Worm (Caenorhabditis elegans): ENCODE data around the gene F48G7.10.

DNA sequence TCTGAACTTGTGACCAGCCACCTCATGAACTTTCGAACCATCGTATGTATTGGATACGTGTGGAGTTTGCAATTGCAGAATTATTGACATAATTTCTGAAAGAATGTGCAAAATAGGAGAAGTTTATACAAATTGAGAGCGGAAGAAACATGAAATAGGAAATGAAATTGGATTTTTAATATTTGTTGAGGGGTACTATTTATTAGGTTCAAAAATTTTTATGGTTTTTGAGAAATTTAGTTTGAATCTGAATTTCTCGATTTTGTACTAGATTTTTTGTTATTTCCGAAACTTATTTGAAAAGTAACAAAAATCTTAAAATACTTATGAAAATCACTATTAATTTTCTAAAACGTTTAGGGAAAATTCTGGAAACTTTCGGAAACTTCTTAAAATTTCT lies 6.2 kb downstream of the F48G7.10 start, which contains the start of gene F48G7.9:
- TF ChIP-seq ztf-11 (tag; optimal IDR thresholded peaks at IDR 0.05) (no peak), mdt-29 (GFP tag; IDR thresholded peaks at IDR 0.05) (no peak), ama-1 (optimal IDR thresholded peaks at IDR 0.05) (no peak), lsy-2 (tag; optimal IDR thresholded peaks at IDR 0.05) (no peak), nhr-11 (tag; optimal IDR thresholded peaks at IDR 0.05) (no peak), ces-1 (GFP tag; optimal IDR thresholded peaks at IDR 0.05) (no peak), aly-2 (tag; optimal IDR thresholded peaks at IDR 0.05) (no peak), skn-1 (tag; optimal IDR thresholded peaks at IDR 0.05) (no peak), zag-1 (tag; optimal IDR thresholded peaks at IDR 0.05) (no peak)
